Worm (Caenorhabditis elegans) whole organism, L4 larva: Measurements from ENCODE around the gene col-178.
"Not testable (repeated sequence)": the region's sequence is repeated elsewhere in the genome, so short reads cannot be mapped to it uniquely, and the experiment has no call there.

Experiments used
- T26A8.4 ChIP-seq: fragments of 200-800 bp; sonication (Bioruptor generic); IDR thresholded peaks from 2 replicates; pipeline ENCODE4 v1.3.6; 2022; ENCODE audit warnings: missing genetic modification characterization, missing compliant biosample characterization
- Y105C5A.15 ChIP-seq: fragments of 200-800 bp; sonication (Bioruptor generic); IDR thresholded peaks from 2 replicates; pipeline ENCODE4 v1.3.6; 2022; ENCODE audit warnings: missing genetic modification characterization, missing compliant biosample characterization
- Y48G9A.11 ChIP-seq: fragments of 200-800 bp; sonication (Bioruptor generic); IDR thresholded peaks from 2 replicates; pipeline ENCODE4 v1.3.6; 2022; ENCODE audit warnings: missing genetic modification reagents, missing genetic modification characterization, missing compliant biosample characterization
- Y75B8A.6 ChIP-seq: fragments of 200-800 bp; sonication (Bioruptor generic); IDR thresholded peaks from 2 replicates; pipeline ENCODE4 v1.3.6; 2022; ENCODE audit warnings: missing genetic modification reagents, missing genetic modification characterization, missing compliant biosample characterization
- ZK337.2 ChIP-seq: fragments of 200-800 bp; sonication (Bioruptor generic); IDR thresholded peaks from 2 replicates; pipeline ENCODE4 v1.3.6; 2022; ENCODE audit warnings: missing genetic modification reagents, missing genetic modification characterization, missing compliant biosample characterization
- aly-2 ChIP-seq: sonication (generic microtip); optimal IDR thresholded peaks from 2 replicates; lab custom pipeline; 2018; ENCODE audit warnings: missing biosample characterization, missing genetic modification characterization
- ama-1 ChIP-seq: fragments of 150-350 bp; optimal IDR thresholded peaks from 2 replicates; lab custom pipeline; 2014; ENCODE audit warnings: inconsistent platforms, mixed read lengths
- ceh-32 ChIP-seq: sonication (generic microtip); optimal IDR thresholded peaks from 2 replicates; lab custom pipeline; 2016; ENCODE audit warnings: mild to moderate bottlenecking, missing genetic modification characterization, missing compliant biosample characterization; ENCODE audit not compliant: poor library complexity
- ceh-62 ChIP-seq: sonication (generic microtip); optimal IDR thresholded peaks from 2 replicates; lab custom pipeline; 2017; ENCODE audit warnings: missing biosample characterization, missing genetic modification characterization
- ceh-82 ChIP-seq: sonication (generic microtip); optimal IDR thresholded peaks from 2 replicates; lab custom pipeline; 2017; ENCODE audit warnings: missing biosample characterization, missing genetic modification characterization
- ces-1 ChIP-seq: fragments of 150-350 bp; sonication (generic microtip); optimal IDR thresholded peaks from 4 replicates; lab custom pipeline; 2014; ENCODE audit warnings: missing biosample characterization, missing genetic modification reagents, missing genetic modification characterization
- ctbp-1 ChIP-seq: fragments of 200-800 bp; sonication (Bioruptor generic); IDR thresholded peaks from 2 replicates; pipeline ENCODE4 v1.3.6; 2022; ENCODE audit warnings: missing genetic modification reagents, missing genetic modification characterization, missing compliant biosample characterization
- daf-16 ChIP-seq, 3 experiments: sonication (generic microtip); optimal IDR thresholded peaks; 2 replicates each; lab custom pipeline; 2016 to 2017; ENCODE audit warnings: missing genetic modification characterization in 3 of 3, missing genetic modification reagents in 3 of 3, mild to moderate bottlenecking in 2 of 3, missing compliant biosample characterization in 2 of 3, missing biosample characterization in 1 of 3, moderate library complexity in 1 of 3
- dmd-6 ChIP-seq: fragments of 200-800 bp; sonication (Bioruptor generic); IDR thresholded peaks from 2 replicates; pipeline ENCODE4 v1.3.6; 2022; ENCODE audit warnings: missing genetic modification reagents, missing genetic modification characterization, missing compliant biosample characterization
- dmd-8 ChIP-seq: fragments of 200-800 bp; sonication (Bioruptor generic); IDR thresholded peaks from 2 replicates; pipeline ENCODE4 v1.3.6; 2022; ENCODE audit warnings: missing genetic modification characterization, missing compliant biosample characterization
- dve-1 ChIP-seq: sonication (generic microtip); optimal IDR thresholded peaks from 2 replicates; lab custom pipeline; 2017; ENCODE audit warnings: antibody characterized with exemption, mild to moderate bottlenecking, missing genetic modification characterization, missing compliant biosample characterization; ENCODE audit not compliant: insufficient read depth
- fos-1 ChIP-seq: fragments of 150-350 bp; optimal IDR thresholded peaks from 2 replicates; lab custom pipeline; 2014; ENCODE audit warnings: missing biosample characterization, missing genetic modification characterization
- hlh-11 ChIP-seq: fragments of 200-800 bp; sonication (Bioruptor generic); optimal IDR thresholded peaks from 2 replicates; lab custom pipeline; 2018; ENCODE audit warnings: mild to moderate bottlenecking, missing genetic modification characterization, missing compliant biosample characterization
- hmg-1.1 ChIP-seq: fragments of 200-800 bp; sonication (Bioruptor generic); IDR thresholded peaks from 2 replicates; pipeline ENCODE4 v1.3.6; 2022; ENCODE audit warnings: missing genetic modification reagents, missing genetic modification characterization, missing compliant biosample characterization
- lim-7 ChIP-seq: fragments of 200-800 bp; sonication (Bioruptor generic); IDR thresholded peaks from 2 replicates; pipeline ENCODE4 v1.3.6; 2022; ENCODE audit warnings: missing genetic modification characterization, missing compliant biosample characterization
- lin-13 ChIP-seq: fragments of 150-350 bp; optimal IDR thresholded peaks from 2 replicates; lab custom pipeline; 2014; ENCODE audit warnings: missing biosample characterization, missing genetic modification reagents, missing genetic modification characterization
- lin-38 ChIP-seq: fragments of 200-800 bp; sonication (Bioruptor generic); IDR thresholded peaks from 2 replicates; pipeline ENCODE4 v1.3.6; 2022; ENCODE audit warnings: missing genetic modification reagents, missing genetic modification characterization, missing compliant biosample characterization
- lin-39 ChIP-seq: fragments of 150-350 bp; optimal IDR thresholded peaks from 2 replicates; lab custom pipeline; 2014; ENCODE audit warnings: missing biosample characterization, missing genetic modification reagents, missing genetic modification characterization
- lsy-2 ChIP-seq, 2 experiments: fragments of 150-350 bp in 1 of 2; sonication (generic microtip) in 1 of 2; optimal IDR thresholded peaks; 2 replicates each; lab custom pipeline; 2014 to 2017; ENCODE audit warnings: missing biosample characterization in 2 of 2, missing genetic modification characterization in 2 of 2
- madf-9 ChIP-seq: fragments of 200-800 bp; sonication (Bioruptor generic); conservative IDR thresholded peaks from 2 replicates; pipeline ENCODE4 v1.3.6; 2022; ENCODE audit warnings: missing genetic modification reagents, missing genetic modification characterization, missing compliant biosample characterization
- mes-2 ChIP-seq: sonication (generic microtip); optimal IDR thresholded peaks from 2 replicates; lab custom pipeline; 2016; ENCODE audit warnings: missing genotype, mild to moderate bottlenecking, missing genetic modification characterization, missing compliant biosample characterization; ENCODE audit not compliant: poor library complexity, severe bottlenecking
- mxl-3 ChIP-seq: fragments of 200-800 bp; sonication (Bioruptor generic); optimal IDR thresholded peaks from 2 replicates; lab custom pipeline; 2018; ENCODE audit warnings: mild to moderate bottlenecking, missing genetic modification characterization, missing compliant biosample characterization
- nhr-111 ChIP-seq: fragments of 200-800 bp; sonication (Bioruptor generic); optimal IDR thresholded peaks from 2 replicates; lab custom pipeline; 2018; ENCODE audit warnings: mild to moderate bottlenecking, missing genetic modification characterization, missing compliant biosample characterization
- nhr-25 ChIP-seq: sonication (generic microtip); optimal IDR thresholded peaks from 2 replicates; lab custom pipeline; 2017; ENCODE audit warnings: missing genetic modification characterization, mild to moderate bottlenecking, missing compliant biosample characterization, antibody characterized with exemption, moderate library complexity, borderline replicate concordance; ENCODE audit not compliant: insufficient read depth
- nhr-28 ChIP-seq: fragments of 150-350 bp; optimal IDR thresholded peaks from 2 replicates; lab custom pipeline; 2014; ENCODE audit warnings: missing biosample characterization, missing genetic modification characterization
- nhr-76 ChIP-seq: fragments of 150-350 bp; optimal IDR thresholded peaks from 2 replicates; lab custom pipeline; 2014; ENCODE audit warnings: missing biosample characterization, missing genetic modification characterization
- nhr-77 ChIP-seq: fragments of 150-350 bp; optimal IDR thresholded peaks from 2 replicates; lab custom pipeline; 2014; ENCODE audit warnings: missing biosample characterization, missing genetic modification characterization
- pha-4 ChIP-seq, 2 experiments: fragments of 150-350 bp in 1 of 2; fragments of 200-800 bp in 1 of 2; sonication (Bioruptor generic) in 1 of 2; IDR thresholded peaks in 1 of 2; optimal IDR thresholded peaks in 1 of 2; 2 replicates each; pipeline versions ENCODE4 v1.3.6 to Lab custom; 2014 to 2022; ENCODE audit warnings: missing genetic modification characterization in 2 of 2, missing genetic modification reagents in 2 of 2, missing biosample characterization in 1 of 2, missing compliant biosample characterization in 1 of 2
- php-3 ChIP-seq: fragments of 200-800 bp; sonication (Bioruptor generic); IDR thresholded peaks from 2 replicates; pipeline ENCODE4 v1.3.6; 2022; ENCODE audit warnings: missing genetic modification reagents, missing genetic modification characterization, missing compliant biosample characterization
- saeg-2 ChIP-seq: fragments of 200-800 bp; sonication (Bioruptor generic); IDR thresholded peaks from 2 replicates; pipeline ENCODE4 v1.3.6; 2022; ENCODE audit warnings: missing genetic modification reagents, missing genetic modification characterization, missing compliant biosample characterization
- sdz-12 ChIP-seq: fragments of 200-800 bp; sonication (Bioruptor generic); optimal IDR thresholded peaks from 2 replicates; lab custom pipeline; 2018; ENCODE audit warnings: mild to moderate bottlenecking, missing genetic modification characterization, missing compliant biosample characterization
- set-16 ChIP-seq: fragments of 200-800 bp; sonication (Bioruptor generic); IDR thresholded peaks from 2 replicates; pipeline ENCODE4 v1.3.6; 2022; ENCODE audit warnings: missing genetic modification reagents, missing genetic modification characterization, missing compliant biosample characterization
- snpc-4 ChIP-seq: fragments of 150-350 bp; optimal IDR thresholded peaks from 2 replicates; lab custom pipeline; 2014; ENCODE audit warnings: missing biosample characterization, missing genetic modification characterization
- tag-97 ChIP-seq: fragments of 200-800 bp; sonication (Bioruptor generic); IDR thresholded peaks from 2 replicates; pipeline ENCODE4 v1.3.6; 2022; ENCODE audit warnings: missing genetic modification characterization, missing compliant biosample characterization
- unc-39 ChIP-seq: sonication (generic microtip); optimal IDR thresholded peaks from 2 replicates; lab custom pipeline; 2017; ENCODE audit warnings: missing biosample characterization, missing genetic modification characterization
- vab-7 ChIP-seq: fragments of 200-800 bp; sonication (Bioruptor generic); IDR thresholded peaks from 2 replicates; pipeline ENCODE4 v1.3.6; 2022; ENCODE audit warnings: missing genetic modification reagents, missing genetic modification characterization, missing compliant biosample characterization
- zip-11 ChIP-seq: fragments of 200-800 bp; sonication (Bioruptor generic); IDR thresholded peaks from 2 replicates; pipeline ENCODE4 v1.3.6; 2022; ENCODE audit warnings: missing genetic modification characterization, missing compliant biosample characterization
- zip-2 ChIP-seq: fragments of 150-350 bp; optimal IDR thresholded peaks from 2 replicates; lab custom pipeline; 2014; ENCODE audit warnings: missing biosample characterization, missing genetic modification characterization

Gene col-178

ce11 chrX:11199833-11200232 lies 578 bp downstream of the col-178 start:
- TF ChIP-seq lim-7, result 0 out of 2 replicates have a peak, but pooled peaks have one; percentile 17
- 0 out of 2 replicates have a peak, but pooled peaks have one; percentile 14 for TF ChIP-seq pha-4 (GFP tag; IDR thresholded peaks at IDR 0.05; lab: Robert Waterston, UW)
- not testable (repeated sequence) for TF ChIP-seq pha-4 (tag; optimal IDR thresholded peaks at IDR 0.05; lab: Kevin White, UChicago)
- peak; percentile 95 for TF ChIP-seq set-16 (GFP tag; lab: Robert Waterston, UW)
- TF ChIP-seq tag-97 (GFP tag; lab: Robert Waterston, UW), result 0 out of 2 replicates have a peak, but pooled peaks have one; percentile 39

- TF ChIP-seq nhr-76 (tag; lab: Kevin White, UChicago), result no peak
- TF ChIP-seq vab-7 (GFP tag; lab: Robert Waterston, UW), result no peak
- no peak for TF ChIP-seq nhr-111 (GFP tag; lab: Kevin White, UChicago)
- no peak for TF ChIP-seq lin-38 (GFP tag; lab: Robert Waterston, UW)
These were observed 1.9 kb downstream of the col-178 start, which contains the start of gene col-179 for ce11 chrX:11201165-11201564. Gene col-179, plus strand, starts transcription at chrX:11201465.

ce11 chrX:11201915-11202314 lies 2.7 kb downstream of the col-178 start:
- TF ChIP-seq tag-97 (GFP tag; lab: Robert Waterston, UW) (0 out of 2 replicates have a peak, but pooled peaks have one; percentile 61), set-16 (GFP tag; lab: Robert Waterston, UW) (peak; percentile 95), ctbp-1 (GFP tag; lab: Robert Waterston, UW) (0 out of 2 replicates have a peak, but pooled peaks have one; percentile 9)

- no peak for TF ChIP-seq Y105C5A.15 (GFP tag; lab: Robert Waterston, UW)
- no peak for TF ChIP-seq ama-1
- TF ChIP-seq dve-1 (tag; lab: Kevin White, UChicago), result peak; percentile 64
- no peak for TF ChIP-seq lin-39 (tag; lab: Kevin White, UChicago)
- TF ChIP-seq ZK337.2 (GFP tag; lab: Robert Waterston, UW), result no peak
- TF ChIP-seq dmd-8 (GFP tag; lab: Robert Waterston, UW), result no peak
- 0 out of 2 replicates have a peak, but pooled peaks have one; percentile 35 for TF ChIP-seq php-3 (GFP tag; lab: Robert Waterston, UW)
- no peak for TF ChIP-seq madf-9 (GFP tag; lab: Robert Waterston, UW)
- no peak for TF ChIP-seq mxl-3 (GFP tag; lab: Kevin White, UChicago)
- TF ChIP-seq ceh-32 (tag; lab: Kevin White, UChicago), result no peak
- no peak for TF ChIP-seq mes-2 (tag; lab: Kevin White, UChicago)
- no peak for TF ChIP-seq aly-2 (tag; lab: Kevin White, UChicago)
- no peak for TF ChIP-seq unc-39 (tag; lab: Kevin White, UChicago)
- TF ChIP-seq sdz-12 (GFP tag; lab: Kevin White, UChicago), result no peak
- TF ChIP-seq nhr-28, result peak; percentile 82
- no peak for TF ChIP-seq pha-4 (GFP tag; IDR thresholded peaks at IDR 0.05; lab: Robert Waterston, UW)
- no peak for TF ChIP-seq pha-4 (tag; optimal IDR thresholded peaks at IDR 0.05; lab: Kevin White, UChicago)
- TF ChIP-seq snpc-4 (tag; lab: Kevin White, UChicago), result no peak
- TF ChIP-seq lin-38 (GFP tag; lab: Robert Waterston, UW), result no peak
- no peak for TF ChIP-seq zip-11 (GFP tag; lab: Robert Waterston, UW)
- TF ChIP-seq lsy-2 (tag; optimal IDR thresholded peaks at IDR 0.05; lab: Kevin White, UChicago), result no peak
- no peak for TF ChIP-seq Y75B8A.6 (GFP tag; lab: Robert Waterston, UW)
- TF ChIP-seq lin-13 (GFP tag; lab: Kevin White, UChicago), result no peak
- no peak for TF ChIP-seq ces-1 (GFP tag; lab: Kevin White, UChicago)
- TF ChIP-seq nhr-25, result no peak
- TF ChIP-seq T26A8.4 (GFP tag; lab: Robert Waterston, UW), result no peak
- no peak for TF ChIP-seq zip-2 (tag; lab: Kevin White, UChicago)
- no peak for TF ChIP-seq fos-1 (tag; lab: Kevin White, UChicago)
- TF ChIP-seq dmd-6, result peak; percentile 19; the same call in 1 of the 2 replicates
- TF ChIP-seq nhr-77 (tag; lab: Kevin White, UChicago), result peak; percentile 12
- peak; percentile 14 for TF ChIP-seq hlh-11 (tag; lab: Kevin White, UChicago)
- no peak for TF ChIP-seq ceh-62 (tag; lab: Kevin White, UChicago)
- TF ChIP-seq saeg-2 (GFP tag; lab: Robert Waterston, UW), result no peak
- no peak for TF ChIP-seq ceh-82 (tag; lab: Kevin White, UChicago)
- no peak for TF ChIP-seq hmg-1.1 (GFP tag; lab: Robert Waterston, UW)
- no peak for TF ChIP-seq Y48G9A.11 (GFP tag; lab: Robert Waterston, UW)
- no peak for TF ChIP-seq daf-16 (GFP tag; optimal IDR thresholded peaks at IDR 0.05; lab: Kevin White, UChicago)
- peak; percentile 72 for TF ChIP-seq daf-16 (tag; optimal IDR thresholded peaks at IDR 0.05; lab: Kevin White, UChicago)
These were observed 4.5 kb downstream of the col-178 start, which contains the start of gene C34F6.11 for ce11 chrX:11203773-11204172. Gene C34F6.11, minus strand, starts transcription at chrX:11203932.
